Worm (Caenorhabditis elegans) whole organism, L3 larva: ENCODE results near the gene php-3.

Source experiments
- R02D3.7 ChIP-seq: fragments of 150-350 bp; optimal IDR thresholded peaks from 2 replicates; lab custom pipeline; 2014; ENCODE audit warnings: missing biosample characterization, missing genetic modification characterization
- ZK546.5 ChIP-seq: sonication (generic microtip); optimal IDR thresholded peaks from 2 replicates; lab custom pipeline; 2017; ENCODE audit warnings: missing biosample characterization, missing genetic modification characterization
- aly-2 ChIP-seq: fragments of 150-350 bp; optimal IDR thresholded peaks from 2 replicates; lab custom pipeline; 2014; ENCODE audit warnings: missing biosample characterization, missing genetic modification characterization
- ama-1 ChIP-seq: fragments of 150-350 bp; optimal IDR thresholded peaks from 2 replicates; lab custom pipeline; 2018
- ceh-16 ChIP-seq: sonication (generic microtip); optimal IDR thresholded peaks from 2 replicates; lab custom pipeline; 2017; ENCODE audit warnings: missing biosample characterization, missing genetic modification characterization
- ceh-82 ChIP-seq: fragments of 150-350 bp; optimal IDR thresholded peaks from 2 replicates; lab custom pipeline; 2014; ENCODE audit warnings: missing biosample characterization, missing genetic modification characterization
- ceh-9 ChIP-seq: sonication (generic microtip); optimal IDR thresholded peaks from 2 replicates; lab custom pipeline; 2018; ENCODE audit warnings: missing biosample characterization, missing genetic modification characterization
- daf-12 ChIP-seq: fragments of 150-350 bp; optimal IDR thresholded peaks from 2 replicates; lab custom pipeline; 2014; ENCODE audit warnings: missing biosample characterization, missing genetic modification reagents, missing genetic modification characterization
- egl-27 ChIP-seq: sonication (generic microtip); optimal IDR thresholded peaks from 4 replicates; lab custom pipeline; 2017; ENCODE audit warnings: missing biosample characterization, missing genetic modification reagents, missing genetic modification characterization
- elt-2 ChIP-seq: sonication (generic microtip); optimal IDR thresholded peaks from 2 replicates; lab custom pipeline; 2016; ENCODE audit warnings: missing genetic modification reagents, mild to moderate bottlenecking, missing genetic modification characterization, missing compliant biosample characterization
- eor-1 ChIP-seq, 2 experiments: fragments of 150-350 bp; optimal IDR thresholded peaks; 2 replicates each; lab custom pipeline; 2014 to 2018; ENCODE audit warnings: missing biosample characterization in 2 of 2, missing genetic modification characterization in 2 of 2
- fkh-10 ChIP-seq: sonication (generic microtip); optimal IDR thresholded peaks from 2 replicates; lab custom pipeline; 2017; ENCODE audit warnings: missing biosample characterization, missing genetic modification reagents, missing genetic modification characterization
- fkh-2 ChIP-seq: fragments of 150-350 bp; optimal IDR thresholded peaks from 2 replicates; lab custom pipeline; 2014; ENCODE audit warnings: missing biosample characterization, missing genetic modification reagents, missing genetic modification characterization
- fos-1 ChIP-seq: fragments of 150-350 bp; optimal IDR thresholded peaks from 2 replicates; lab custom pipeline; 2014; ENCODE audit warnings: missing biosample characterization, missing genetic modification characterization
- hmg-11 ChIP-seq: sonication (generic microtip); optimal IDR thresholded peaks from 2 replicates; lab custom pipeline; 2016; ENCODE audit warnings: missing genetic modification characterization, missing compliant biosample characterization
- jun-1 ChIP-seq: fragments of 150-350 bp; optimal IDR thresholded peaks from 2 replicates; lab custom pipeline; 2014; ENCODE audit warnings: missing biosample characterization, missing genetic modification reagents, missing genetic modification characterization
- lin-39 ChIP-seq: fragments of 150-350 bp; optimal IDR thresholded peaks from 2 replicates; lab custom pipeline; 2018; ENCODE audit warnings: missing biosample characterization, missing genetic modification reagents, missing genetic modification characterization
- lsy-12 ChIP-seq: sonication (generic microtip); optimal IDR thresholded peaks from 2 replicates; lab custom pipeline; 2016; ENCODE audit warnings: mild to moderate bottlenecking, missing genetic modification characterization, missing compliant biosample characterization
- mdl-1 ChIP-seq: fragments of 150-350 bp; optimal IDR thresholded peaks from 2 replicates; lab custom pipeline; 2014; ENCODE audit warnings: missing biosample characterization, missing genetic modification characterization
- mml-1 ChIP-seq: fragments of 150-350 bp; sonication (generic microtip); optimal IDR thresholded peaks from 3 replicates; lab custom pipeline; 2014; ENCODE audit warnings: missing biosample characterization, missing genetic modification characterization
- nfya-1 ChIP-seq: sonication (generic microtip); optimal IDR thresholded peaks from 2 replicates; lab custom pipeline; 2017; ENCODE audit warnings: missing genetic modification characterization, mild to moderate bottlenecking, missing compliant biosample characterization, antibody characterized with exemption, moderate library complexity; ENCODE audit not compliant: insufficient read depth
- nhr-11 ChIP-seq: fragments of 150-350 bp; optimal IDR thresholded peaks from 2 replicates; lab custom pipeline; 2014; ENCODE audit warnings: missing biosample characterization, missing genetic modification characterization
- nhr-12 ChIP-seq: fragments of 150-350 bp; optimal IDR thresholded peaks from 2 replicates; lab custom pipeline; 2014; ENCODE audit warnings: missing biosample characterization, missing genetic modification characterization
- nhr-23 ChIP-seq: fragments of 150-350 bp; optimal IDR thresholded peaks from 2 replicates; lab custom pipeline; 2014; ENCODE audit warnings: missing biosample characterization, missing genetic modification reagents, missing genetic modification characterization
- nhr-237 ChIP-seq: fragments of 150-350 bp; optimal IDR thresholded peaks from 2 replicates; lab custom pipeline; 2014; ENCODE audit warnings: missing biosample characterization, missing genetic modification characterization
- nhr-25 ChIP-seq: sonication (generic microtip); optimal IDR thresholded peaks from 2 replicates; lab custom pipeline; 2017; ENCODE audit warnings: missing biosample characterization, missing genetic modification characterization
- nhr-43 ChIP-seq: sonication (generic microtip); optimal IDR thresholded peaks from 2 replicates; lab custom pipeline; 2016; ENCODE audit warnings: mild to moderate bottlenecking, missing genetic modification characterization, missing compliant biosample characterization; ENCODE audit not compliant: poor library complexity, severe bottlenecking
- nhr-67 ChIP-seq: fragments of 150-350 bp; optimal IDR thresholded peaks from 2 replicates; lab custom pipeline; 2014; ENCODE audit warnings: missing biosample characterization, missing genetic modification characterization
- nhr-76 ChIP-seq: fragments of 150-350 bp; sonication (generic microtip); optimal IDR thresholded peaks from 5 replicates; lab custom pipeline; 2014; ENCODE audit warnings: missing biosample characterization, missing genetic modification characterization
- sea-2 ChIP-seq: fragments of 150-350 bp; sonication (generic microtip); optimal IDR thresholded peaks from 4 replicates; lab custom pipeline; 2014; ENCODE audit warnings: missing biosample characterization, missing genetic modification reagents, missing genetic modification characterization
- skn-1 ChIP-seq: fragments of 150-350 bp; optimal IDR thresholded peaks from 2 replicates; lab custom pipeline; 2014; ENCODE audit warnings: missing biosample characterization, missing genetic modification characterization
- snpc-4 ChIP-seq: fragments of 150-350 bp; optimal IDR thresholded peaks from 2 replicates; lab custom pipeline; 2014; ENCODE audit warnings: missing biosample characterization, missing genetic modification characterization
- tbx-2 ChIP-seq: sonication (generic microtip); optimal IDR thresholded peaks from 2 replicates; lab custom pipeline; 2016; ENCODE audit warnings: mild to moderate bottlenecking, missing genetic modification characterization, missing compliant biosample characterization
- unc-39 ChIP-seq: sonication (generic microtip); optimal IDR thresholded peaks from 4 replicates; lab custom pipeline; 2017; ENCODE audit warnings: missing biosample characterization, missing genetic modification characterization
- unc-62 ChIP-seq: fragments of 150-350 bp; sonication (generic microtip); optimal IDR thresholded peaks from 4 replicates; lab custom pipeline; 2014; ENCODE audit warnings: missing biosample characterization, missing genetic modification reagents, missing genetic modification characterization
- zag-1 ChIP-seq: fragments of 150-350 bp; optimal IDR thresholded peaks from 2 replicates; lab custom pipeline; 2014; ENCODE audit warnings: missing biosample characterization, missing genetic modification characterization
- ztf-11 ChIP-seq: fragments of 150-350 bp; optimal IDR thresholded peaks from 2 replicates; lab custom pipeline; 2014; ENCODE audit warnings: missing biosample characterization, missing genetic modification characterization

Gene php-3

ce11 chrIII:12119625-12120024, 42.3 kb upstream of the php-3 start:
- no peak for TF ChIP-seq egl-27
- no peak for TF ChIP-seq snpc-4 (tag; lab: Kevin White, UChicago)
- TF ChIP-seq lsy-12 (tag; lab: Kevin White, UChicago) = no peak
- TF ChIP-seq nhr-11 (tag; lab: Kevin White, UChicago) = no peak
- TF ChIP-seq nhr-43 (tag; lab: Kevin White, UChicago) = no peak
- no peak for TF ChIP-seq aly-2
- TF ChIP-seq ceh-16 (tag; lab: Kevin White, UChicago) = no peak
- TF ChIP-seq mml-1 (tag; lab: Kevin White, UChicago) = no peak
- no peak for TF ChIP-seq nhr-12
- TF ChIP-seq eor-1 (tag; optimal IDR thresholded peaks at IDR 0.05; lab: Kevin White, UChicago) = no peak

DNA sequence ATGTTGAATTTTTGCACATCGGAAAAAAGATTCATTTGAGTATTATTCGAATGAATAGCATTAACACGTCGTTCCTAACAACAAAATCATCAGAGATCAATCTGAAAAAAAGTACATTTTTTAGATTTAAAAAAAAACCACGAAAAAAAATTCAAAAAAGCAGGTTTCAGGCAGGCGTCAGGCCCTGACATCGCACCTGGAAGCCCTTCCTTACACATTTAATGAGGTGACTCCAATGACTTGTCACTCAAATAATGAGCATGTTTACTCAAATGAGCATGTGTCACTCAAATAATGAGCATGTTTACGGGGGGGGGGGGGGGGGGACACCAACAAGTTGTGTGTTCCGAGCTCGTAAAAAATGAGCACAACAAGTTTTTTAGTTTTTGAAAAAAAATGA, 41.0 kb upstream of the php-3 start, which contains the start of gene lron-12:
Gene lron-12, minus strand, starts transcription at position 101 of the 400 bp plus-strand sequence.
- no peak for TF ChIP-seq aly-2
- TF ChIP-seq jun-1 (tag; lab: Kevin White, UChicago) = no peak

- TF ChIP-seq hmg-11 (tag; lab: Kevin White, UChicago) (no peak), elt-2 (tag; lab: Kevin White, UChicago) (peak; percentile 19), fkh-10 (GFP tag; lab: Kevin White, UChicago) (no peak)
- TF ChIP-seq, all 47 proteins: peak for 1
Observed at ce11 chrIII:12107441-12107840, 30.1 kb upstream of the php-3 start, which contains the start of the genes cest-12 and lonp-2. Gene cest-12, minus strand, starts transcription at chrIII:12107541. Gene lonp-2, plus strand, starts transcription at chrIII:12107774.

ce11 chrIII:12094158-12094856, 17.0 kb upstream of the php-3 start:
- TF ChIP-seq elt-2 (tag; lab: Kevin White, UChicago) = peak; percentile 69
- no peak for TF ChIP-seq daf-12 (tag; lab: Kevin White, UChicago)
- TF ChIP-seq zag-1 (tag; lab: Kevin White, UChicago) = no peak
- peak; percentile 30 for TF ChIP-seq nfya-1 (tag; lab: Kevin White, UChicago)

DNA sequence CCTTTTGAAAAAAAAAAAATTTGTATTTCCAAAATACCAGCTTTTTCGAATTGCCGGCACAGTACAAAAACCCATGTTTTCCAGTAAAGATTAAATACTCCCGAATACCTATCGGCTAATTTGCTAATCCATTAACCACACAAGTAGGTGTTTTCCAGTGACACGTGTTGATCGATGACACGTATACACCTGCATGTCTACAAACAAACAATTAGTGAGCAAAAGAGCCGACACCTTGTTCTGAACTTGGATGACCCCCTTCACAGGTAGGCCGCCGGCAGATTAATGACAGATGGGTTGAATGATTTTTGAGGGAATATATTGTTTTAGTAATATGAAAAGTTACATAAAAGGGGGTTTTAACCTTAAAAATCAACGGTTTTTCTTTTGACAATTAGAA, 15.2 kb upstream of the php-3 start:
- TF ChIP-seq aly-2 (no peak), daf-12 (tag; lab: Kevin White, UChicago) (no peak), fkh-2 (tag; lab: Kevin White, UChicago) (no peak), ceh-9 (tag; lab: Kevin White, UChicago) (no peak), sea-2 (no peak), lsy-12 (tag; lab: Kevin White, UChicago) (no peak)

- no peak for TF ChIP-seq nhr-67 (tag; lab: Kevin White, UChicago)
- TF ChIP-seq nhr-23 (tag; lab: Kevin White, UChicago) = no peak
- TF ChIP-seq nfya-1 (tag; lab: Kevin White, UChicago) = no peak
- no peak for TF ChIP-seq snpc-4 (tag; lab: Kevin White, UChicago)
- no peak for TF ChIP-seq nhr-12
- no peak for TF ChIP-seq egl-27
- TF ChIP-seq nhr-76 (tag; lab: Kevin White, UChicago) = no peak
- peak; percentile 19 for TF ChIP-seq elt-2 (tag; lab: Kevin White, UChicago)
- TF ChIP-seq, all 47 proteins: peak for 1
Observed at ce11 chrIII:12087564-12087963, 10.2 kb upstream of the php-3 start.

DNA sequence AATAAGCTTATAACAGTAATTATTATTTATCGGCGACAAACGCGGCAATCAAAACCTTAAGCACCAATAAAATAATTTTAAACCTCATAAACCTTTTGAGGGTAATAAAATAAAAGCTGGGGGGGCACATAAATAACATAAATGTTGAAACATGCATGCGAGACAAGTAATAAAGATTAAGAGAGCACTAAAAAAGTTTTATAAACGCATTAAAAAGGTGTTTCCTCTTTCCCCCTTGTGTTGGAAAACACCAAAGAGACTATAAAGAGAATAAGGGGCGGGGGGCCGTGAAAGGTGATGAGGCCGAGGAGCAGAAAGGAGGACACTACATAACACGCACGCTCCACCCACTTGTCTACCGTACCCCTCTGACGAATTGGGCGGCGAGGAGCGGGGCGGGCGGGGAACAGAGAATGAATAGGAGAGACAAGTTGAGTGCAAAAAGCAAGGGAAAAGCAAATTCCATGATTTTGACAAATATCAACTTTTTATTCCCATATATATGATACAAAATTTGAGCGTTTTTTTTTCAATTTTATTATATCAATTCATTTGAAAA, 7.5 kb upstream of the php-3 start:
- TF ChIP-seq ztf-11 (tag; lab: Kevin White, UChicago) (no peak), nhr-12 (no peak), ceh-82 (tag; lab: Kevin White, UChicago) (no peak), skn-1 (tag; lab: Kevin White, UChicago) (no peak), nhr-237 (tag; lab: Kevin White, UChicago) (no peak), lin-39 (no peak), nhr-76 (tag; lab: Kevin White, UChicago) (no peak), eor-1 (tag; optimal IDR thresholded peaks at IDR 0.05; lab: Kevin White, UChicago) (no peak), nhr-43 (tag; lab: Kevin White, UChicago) (no peak), unc-39 (tag; lab: Kevin White, UChicago) (no peak), ZK546.5 (tag; lab: Kevin White, UChicago) (no peak), fos-1 (tag; lab: Kevin White, UChicago) (no peak), jun-1 (tag; lab: Kevin White, UChicago) (no peak), ama-1 (no peak), nhr-11 (tag; lab: Kevin White, UChicago) (no peak), unc-62 (GFP tag; lab: Kevin White, UChicago) (no peak), ceh-9 (tag; lab: Kevin White, UChicago) (no peak), nfya-1 (tag; lab: Kevin White, UChicago) (peak; percentile 98), aly-2 (no peak), sea-2 (no peak), nhr-25 (tag; lab: Kevin White, UChicago) (no peak), tbx-2 (tag; lab: Kevin White, UChicago) (no peak), R02D3.7 (no peak), daf-12 (tag; lab: Kevin White, UChicago) (no peak), mdl-1 (tag; lab: Kevin White, UChicago) (no peak), lsy-12 (tag; lab: Kevin White, UChicago) (peak; percentile 6)
